Worm (Caenorhabditis elegans) whole organism, L4/young adult: ENCODE results near the gene ZK688.11.

Source experiments
- W03F9.2 ChIP-seq: fragments of 150-350 bp; optimal IDR thresholded peaks from 2 replicates; lab custom pipeline; 2014; ENCODE audit warnings: missing biosample characterization, missing genetic modification characterization
- dao-5 ChIP-seq: sonication (generic microtip); optimal IDR thresholded peaks from 2 replicates; lab custom pipeline; 2016; ENCODE audit warnings: missing genotype, missing genetic modification characterization, moderate library complexity, missing compliant biosample characterization
- him-1 ChIP-seq: sonication (generic microtip); optimal IDR thresholded peaks from 2 replicates; lab custom pipeline; 2016; ENCODE audit warnings: missing genotype, missing genetic modification reagents, missing genetic modification characterization, missing compliant biosample characterization

DNA sequence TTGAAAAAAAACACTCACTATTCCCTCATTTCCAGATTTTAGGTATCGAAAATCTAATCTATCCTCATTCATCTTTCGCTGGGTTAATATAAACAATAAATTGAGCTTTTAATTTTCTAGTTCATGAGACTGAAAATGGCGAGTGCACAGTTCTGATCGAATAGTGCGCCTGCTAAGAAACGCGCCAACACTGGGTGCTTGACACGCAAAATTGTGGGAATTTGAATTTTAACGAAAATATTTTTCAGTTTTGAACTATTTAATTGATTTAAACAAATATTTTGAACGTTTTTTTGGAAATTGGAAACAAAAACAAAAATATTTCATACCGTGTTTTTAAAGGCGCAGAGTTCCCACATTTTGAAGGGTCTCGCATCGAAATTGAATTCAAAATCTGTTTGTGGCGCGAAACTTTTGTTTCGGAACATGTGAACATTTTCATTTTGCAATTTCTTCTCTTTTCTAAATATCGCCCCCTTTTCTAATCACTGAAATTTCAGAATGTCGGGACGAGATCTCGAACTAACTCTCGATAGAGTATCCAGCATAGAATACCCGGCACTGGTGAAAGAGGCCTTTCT, 43.9 kb upstream of the ZK688.11 start, which contains the start of the genes C29E4.13 and npp-15:
- TF ChIP-seq W03F9.2 (tag; lab: Kevin White, UChicago), result peak; percentile 53
- TF ChIP-seq dao-5 (tag; lab: Kevin White, UChicago), result no peak
- TF ChIP-seq him-1 (tag; lab: Kevin White, UChicago), result no peak
